Fruit fly (Drosophila melanogaster) whole organism, embryonic: Measurements from ENCODE around the gene CG42366.

Experiments
- Aef1 ChIP-seq: fragments of 200-800 bp; sonication (Bioruptor generic); IDR thresholded peaks from 3 replicates; pipeline ENCODE4 v1.3.6; 2022; ENCODE audit warnings: missing biosample characterization, missing genetic modification characterization
- Antp ChIP-seq: fragments of 200-800 bp; sonication (Bioruptor generic); optimal IDR thresholded peaks from 3 replicates; lab custom pipeline; 2016; ENCODE audit warnings: missing biosample characterization, missing genetic modification characterization
- B-H1 ChIP-seq: fragments of 200-800 bp; sonication (Bioruptor generic); IDR thresholded peaks from 3 replicates; pipeline ENCODE4 v1.3.6; 2022; ENCODE audit warnings: missing biosample characterization, missing genetic modification characterization
- CG10209 ChIP-seq: fragments of 200-800 bp; sonication (Bioruptor generic); optimal IDR thresholded peaks from 3 replicates; lab custom pipeline; 2017; ENCODE audit warnings: missing biosample characterization, mild to moderate bottlenecking, missing genetic modification characterization, missing genetic modification reagents
- CG11696 ChIP-seq: fragments of 200-800 bp; sonication (Bioruptor generic); IDR thresholded peaks from 2 replicates; pipeline ENCODE4 v1.3.6; 2022; ENCODE audit warnings: missing biosample characterization, missing genetic modification characterization
- CG12769 ChIP-seq: fragments of 200-800 bp; sonication (Bioruptor generic); optimal IDR thresholded peaks from 2 replicates; lab custom pipeline; 2019; ENCODE audit warnings: missing biosample characterization, mild to moderate bottlenecking, missing genetic modification characterization, moderate library complexity
- CG14050 ChIP-seq: fragments of 200-800 bp; sonication (Bioruptor generic); IDR thresholded peaks from 3 replicates; pipeline ENCODE4 v1.3.6; 2022; ENCODE audit warnings: missing biosample characterization, missing genetic modification characterization
- CG16863 ChIP-seq: fragments of 200-800 bp; sonication (Bioruptor generic); optimal IDR thresholded peaks from 3 replicates; lab custom pipeline; 2016; ENCODE audit warnings: missing biosample characterization, missing genetic modification characterization
- CG17361 ChIP-seq: fragments of 200-800 bp; sonication (Bioruptor generic); IDR thresholded peaks from 3 replicates; pipeline ENCODE4 v1.3.6; 2022; ENCODE audit warnings: missing biosample characterization, missing genetic modification characterization
- CG2199 ChIP-seq: fragments of 200-800 bp; sonication (Bioruptor generic); IDR thresholded peaks from 3 replicates; pipeline ENCODE4 v1.3.6; 2022; ENCODE audit warnings: missing biosample characterization, missing genetic modification characterization
- CG30020 ChIP-seq: fragments of 200-800 bp; optimal IDR thresholded peaks from 2 replicates; lab custom pipeline; 2019; ENCODE audit warnings: missing biosample characterization, mild to moderate bottlenecking, missing genetic modification characterization, moderate library complexity
- CG3995 ChIP-seq: fragments of 200-800 bp; sonication (Bioruptor generic); optimal IDR thresholded peaks from 3 replicates; lab custom pipeline; 2016; ENCODE audit warnings: missing biosample characterization, missing genetic modification characterization
- CG43689 ChIP-seq: fragments of 200-800 bp; sonication (Bioruptor generic); IDR thresholded peaks from 2 replicates; pipeline ENCODE4 v1.3.6; 2022; ENCODE audit warnings: missing biosample characterization, missing genetic modification characterization
- CG5180 ChIP-seq: fragments of 200-800 bp; sonication (Bioruptor generic); optimal IDR thresholded peaks from 3 replicates; lab custom pipeline; 2017; ENCODE audit warnings: missing biosample characterization, missing genetic modification characterization, mild to moderate bottlenecking, moderate library complexity, missing genetic modification reagents
- CG6813 ChIP-seq: fragments of 200-800 bp; sonication (Bioruptor generic); optimal IDR thresholded peaks from 2 replicates; lab custom pipeline; 2017; ENCODE audit warnings: missing biosample characterization, missing genetic modification characterization, mild to moderate bottlenecking, moderate library complexity, missing genetic modification reagents
- CG6854 ChIP-seq: fragments of 200-800 bp; sonication (Bioruptor generic); optimal IDR thresholded peaks from 3 replicates; lab custom pipeline; 2017; ENCODE audit warnings: missing biosample characterization, mild to moderate bottlenecking, missing genetic modification characterization
- CG7271 ChIP-seq: fragments of 200-800 bp; sonication (Bioruptor generic); optimal IDR thresholded peaks from 2 replicates; lab custom pipeline; 2018; ENCODE audit warnings: missing biosample characterization, mild to moderate bottlenecking, missing genetic modification characterization, moderate library complexity
- CG7839 ChIP-seq: fragments of 200-800 bp; sonication (Bioruptor generic); optimal IDR thresholded peaks from 3 replicates; lab custom pipeline; 2018; ENCODE audit warnings: missing biosample characterization, mild to moderate bottlenecking, missing genetic modification characterization, moderate library complexity
- CG8281 ChIP-seq: fragments of 200-800 bp; sonication (Bioruptor generic); optimal IDR thresholded peaks from 2 replicates; lab custom pipeline; 2018; ENCODE audit warnings: missing biosample characterization, mild to moderate bottlenecking, missing genetic modification characterization, moderate library complexity
- CG8478 ChIP-seq: fragments of >200 bp; optimal IDR thresholded peaks from 2 replicates; lab custom pipeline; 2018
- CG8765 ChIP-seq: fragments of 200-800 bp; sonication (Bioruptor generic); IDR thresholded peaks from 2 replicates; pipeline ENCODE4 v1.3.6; 2022; ENCODE audit warnings: missing biosample characterization, missing genetic modification characterization
- CG9437 ChIP-seq: fragments of 200-800 bp; sonication (Bioruptor generic); optimal IDR thresholded peaks from 2 replicates; lab custom pipeline; 2018; ENCODE audit warnings: missing biosample characterization, mild to moderate bottlenecking, missing genetic modification characterization
- CG9817 ChIP-seq: fragments of 200-800 bp; sonication (Bioruptor generic); optimal IDR thresholded peaks from 2 replicates; lab custom pipeline; 2018; ENCODE audit warnings: missing biosample characterization, mild to moderate bottlenecking, missing genetic modification characterization, moderate library complexity
- CG9932 ChIP-seq: fragments of 200-800 bp; sonication (Bioruptor generic); IDR thresholded peaks from 2 replicates; pipeline ENCODE4 v1.3.6; 2022; ENCODE audit warnings: missing biosample characterization, missing genetic modification characterization
- CrebB ChIP-seq: fragments of 200-800 bp; sonication (Bioruptor generic); optimal IDR thresholded peaks from 3 replicates; lab custom pipeline; 2018; ENCODE audit warnings: missing biosample characterization, mild to moderate bottlenecking, missing genetic modification characterization
- Dfd ChIP-seq, 2 experiments: fragments of >200 bp; optimal IDR thresholded peaks; 2 replicates each; lab custom pipeline; 2017; ENCODE audit warnings: missing biosample characterization in 2 of 2, missing genetic modification characterization in 2 of 2
- Dip2 ChIP-seq: fragments of 200-800 bp; sonication (Bioruptor generic); IDR thresholded peaks from 2 replicates; pipeline ENCODE4 v1.3.6; 2022; ENCODE audit warnings: missing biosample characterization, missing genetic modification characterization
- Dll ChIP-seq: fragments of 200-800 bp; sonication (Bioruptor generic); IDR thresholded peaks from 4 replicates; pipeline ENCODE4 v1.3.6; 2022; ENCODE audit warnings: missing biosample characterization, missing genetic modification characterization; ENCODE audit not compliant: partially characterized antibody
- Doc3 ChIP-seq: fragments of 200-800 bp; sonication (Bioruptor generic); IDR thresholded peaks from 3 replicates; pipeline ENCODE4 v1.3.6; 2022; ENCODE audit warnings: missing biosample characterization, missing genetic modification characterization; ENCODE audit not compliant: partially characterized antibody
- Dp ChIP-seq: fragments of 200-800 bp; sonication (Bioruptor generic); optimal IDR thresholded peaks from 2 replicates; lab custom pipeline; 2018; ENCODE audit warnings: missing biosample characterization, mild to moderate bottlenecking, missing genetic modification characterization, moderate library complexity
- MBD-R2 ChIP-seq: fragments of 200-800 bp; sonication (Bioruptor generic); IDR thresholded peaks from 2 replicates; pipeline ENCODE4 v1.3.6; 2022; ENCODE audit warnings: missing biosample characterization, missing genetic modification characterization
- Med ChIP-seq: fragments of 200-800 bp; sonication (Bioruptor generic); peaks from one replicate; lab custom pipeline; 2016; ENCODE audit warnings: missing biosample characterization, missing genetic modification characterization, mild to moderate bottlenecking, inconsistent platforms, moderate library complexity
- Meics ChIP-seq: fragments of 200-800 bp; sonication (Bioruptor generic); optimal IDR thresholded peaks from 2 replicates; lab custom pipeline; 2017; ENCODE audit warnings: missing biosample characterization, mild to moderate bottlenecking, missing genetic modification characterization
- Side ChIP-seq: fragments of 200-800 bp; sonication (Bioruptor generic); optimal IDR thresholded peaks from 2 replicates; lab custom pipeline; 2016; ENCODE audit warnings: missing biosample characterization, missing genetic modification characterization
- ab ChIP-seq: fragments of 200-800 bp; sonication (Bioruptor generic); optimal IDR thresholded peaks from 2 replicates; lab custom pipeline; 2016; ENCODE audit warnings: missing biosample characterization, missing genetic modification characterization
- az2 ChIP-seq: fragments of 200-800 bp; sonication (Bioruptor generic); optimal IDR thresholded peaks from 3 replicates; lab custom pipeline; 2016; ENCODE audit warnings: missing biosample characterization, missing genetic modification characterization
- corto ChIP-seq: fragments of 200-800 bp; sonication (Bioruptor generic); optimal IDR thresholded peaks from 2 replicates; lab custom pipeline; 2016; ENCODE audit warnings: missing biosample characterization, mild to moderate bottlenecking, missing genetic modification characterization, moderate library complexity
- dmrt11E ChIP-seq: fragments of 200-800 bp; sonication (Bioruptor generic); optimal IDR thresholded peaks from 3 replicates; lab custom pipeline; 2018; ENCODE audit warnings: missing biosample characterization, mild to moderate bottlenecking, missing genetic modification characterization, moderate library complexity
- ewg ChIP-seq: fragments of 200-800 bp; sonication (Bioruptor generic); optimal IDR thresholded peaks from 3 replicates; lab custom pipeline; 2017; ENCODE audit warnings: mild to moderate bottlenecking, missing biosample characterization, missing genetic modification reagents, missing genetic modification characterization
- grau ChIP-seq: fragments of 200-800 bp; optimal IDR thresholded peaks from 3 replicates; lab custom pipeline; 2019; ENCODE audit warnings: missing biosample characterization, mild to moderate bottlenecking, missing genetic modification characterization, moderate library complexity
- hth ChIP-seq: fragments of >200 bp; optimal IDR thresholded peaks from 2 replicates; lab custom pipeline; 2017; ENCODE audit warnings: inconsistent platforms
- kay ChIP-seq: fragments of 200-800 bp; sonication (Bioruptor generic); optimal IDR thresholded peaks from 2 replicates; lab custom pipeline; 2016; ENCODE audit warnings: missing biosample characterization, missing genetic modification characterization
- lbe ChIP-seq: fragments of 200-800 bp; sonication (Bioruptor generic); optimal IDR thresholded peaks from 2 replicates; lab custom pipeline; 2016; ENCODE audit warnings: missing biosample characterization, mild to moderate bottlenecking, missing genetic modification characterization
- nerfin-2 ChIP-seq: fragments of 200-800 bp; sonication (Bioruptor generic); IDR thresholded peaks from 2 replicates; pipeline ENCODE4 v1.3.6; 2022; ENCODE audit warnings: missing biosample characterization, missing genetic modification characterization; ENCODE audit not compliant: partially characterized antibody
- peb ChIP-seq: fragments of 200-800 bp; sonication (Bioruptor generic); IDR thresholded peaks from 2 replicates; pipeline ENCODE4 v1.3.6; 2022; ENCODE audit warnings: missing biosample characterization, missing genetic modification characterization
- pfk ChIP-seq: fragments of 200-800 bp; sonication (Bioruptor generic); optimal IDR thresholded peaks from 2 replicates; lab custom pipeline; 2018; ENCODE audit warnings: missing biosample characterization, mild to moderate bottlenecking, missing genetic modification characterization, moderate library complexity
- pros ChIP-seq: fragments of 200-800 bp; sonication (Bioruptor generic); optimal IDR thresholded peaks from 3 replicates; lab custom pipeline; 2019; ENCODE audit warnings: missing biosample characterization, mild to moderate bottlenecking, missing genetic modification characterization, moderate library complexity
- toy ChIP-seq: fragments of 200-800 bp; sonication (Bioruptor generic); IDR thresholded peaks from 2 replicates; pipeline ENCODE4 v1.3.6; 2022; ENCODE audit warnings: missing biosample characterization, missing genetic modification characterization
- zfh1 ChIP-seq: fragments of 200-800 bp; sonication (Bioruptor generic); IDR thresholded peaks from 3 replicates; pipeline ENCODE4 v1.3.6; 2022; ENCODE audit warnings: missing biosample characterization, missing genetic modification characterization

The CG42366 gene

DNA sequence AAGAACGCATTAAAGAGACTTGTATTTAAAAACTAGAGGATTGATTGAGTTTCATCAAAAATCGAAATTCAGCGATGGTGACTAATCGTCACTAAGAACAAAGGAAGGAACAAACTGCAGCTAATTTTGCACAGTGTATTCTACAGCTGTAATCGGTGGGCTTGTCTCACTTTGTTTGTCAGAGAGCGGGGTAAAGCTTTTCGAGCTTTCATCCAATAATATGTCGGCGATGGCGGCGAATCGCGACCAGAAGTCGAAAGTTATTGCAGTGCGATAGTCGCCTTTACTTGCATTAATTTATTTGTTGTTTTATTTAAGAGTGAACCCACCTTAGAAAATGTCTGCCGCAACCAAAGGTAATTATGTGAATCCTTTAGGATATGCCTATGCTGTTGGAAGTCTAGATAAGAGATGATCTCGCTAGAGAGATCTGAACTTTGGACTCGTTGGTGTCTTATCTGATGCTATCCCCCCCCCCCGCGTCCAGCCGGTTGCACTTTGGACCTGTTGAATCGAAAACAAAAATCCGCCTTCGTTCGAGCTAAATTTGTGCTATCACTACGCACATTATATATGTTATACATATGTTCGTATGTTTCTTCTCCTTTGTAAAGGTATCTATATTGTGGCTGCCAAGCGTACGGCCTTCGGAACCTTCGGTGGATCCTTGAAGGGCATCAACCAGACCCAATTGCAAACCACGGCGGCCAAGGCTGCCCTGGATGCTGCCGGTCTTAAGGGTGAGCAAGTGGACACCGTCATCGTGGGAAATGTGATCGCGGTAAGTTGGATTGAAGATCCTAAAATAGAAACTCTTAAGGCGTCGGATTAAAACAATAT, 9.7 kb upstream of the CG42366 start, which contains the start of gene yip2 (continued):
- TF ChIP-seq az2 (GFP tag; lab: Kevin White, UChicago) = peak; percentile 53
- TF ChIP-seq Aef1 = 0 out of 3 replicates have a peak, but pooled peaks have one; percentile 11
- peak; percentile 55 for TF ChIP-seq CG7839 (tag; lab: Kevin White, UChicago)
- TF ChIP-seq kay = peak; percentile 74
- TF ChIP-seq CG9437 (GFP tag; lab: Kevin White, UChicago) = no peak
- peak; percentile 29 for TF ChIP-seq CG5180 (GFP tag; lab: Kevin White, UChicago)
- TF ChIP-seq CrebB = peak; percentile 68
- peak; percentile 14 for TF ChIP-seq CG3995 (GFP tag; lab: Kevin White, UChicago)
- TF ChIP-seq grau (tag; lab: Kevin White, UChicago) = peak; percentile 70
- no peak for TF ChIP-seq toy (GFP tag; lab: Robert Waterston, UW)
- TF ChIP-seq CG8765 = no peak
- TF ChIP-seq nerfin-2 = no peak
- TF ChIP-seq Dp (GFP tag; lab: Kevin White, UChicago) = no peak
- TF ChIP-seq Dll (GFP tag; lab: Robert Waterston, UW) = 0 out of 4 replicates have a peak, but pooled peaks have one; percentile 33
- peak; percentile 72 for TF ChIP-seq zfh1 (GFP tag; lab: Robert Waterston, UW)
- peak; percentile 39 for TF ChIP-seq CG9817 (tag; lab: Kevin White, UChicago)
- TF ChIP-seq hth (lab: Kevin White, UChicago) = no peak
- TF ChIP-seq CG17361 (GFP tag; lab: Robert Waterston, UW) = peak; percentile 34; the same call in 2 of the 3 replicates
- peak; percentile 51 for TF ChIP-seq CG10209 (GFP tag; lab: Kevin White, UChicago)
- TF ChIP-seq CG6813 (GFP tag; lab: Kevin White, UChicago) = peak; percentile 60
- peak; percentile 57 for TF ChIP-seq CG6854 (GFP tag; lab: Kevin White, UChicago)
- no peak for TF ChIP-seq CG30020 (tag; lab: Kevin White, UChicago)
- TF ChIP-seq ab (GFP tag; lab: Kevin White, UChicago) = no peak
- TF ChIP-seq CG9932 (GFP tag; lab: Robert Waterston, UW) = peak; percentile 71
- no peak; the same call in 2 of the 3 replicates for TF ChIP-seq B-H1 (GFP tag; lab: Robert Waterston, UW)
- peak; percentile 36 for TF ChIP-seq pfk (GFP tag; lab: Kevin White, UChicago)
- peak; percentile 22 for TF ChIP-seq corto (GFP tag; lab: Kevin White, UChicago)
- peak; percentile 94 for TF ChIP-seq Med (GFP tag; lab: Kevin White, UChicago)
- TF ChIP-seq CG8281 = no peak
- TF ChIP-seq Dip2 = no peak
- peak; percentile 58 for TF ChIP-seq CG16863
- peak; percentile 32; the same call in 1 of the 2 replicates for TF ChIP-seq MBD-R2
- TF ChIP-seq CG43689 (GFP tag; lab: Robert Waterston, UW) = no peak
- no peak; the same call in 1 of the 2 replicates for TF ChIP-seq peb (GFP tag; lab: Robert Waterston, UW)
- peak; percentile 75 for TF ChIP-seq lbe
- TF ChIP-seq Side = peak; percentile 30
- TF ChIP-seq CG14050 (GFP tag; lab: Robert Waterston, UW) = peak; percentile 47; the same call in 1 of the 3 replicates
- TF ChIP-seq CG12769 = peak; percentile 74
- TF ChIP-seq pros (GFP tag; lab: Kevin White, UChicago) = no peak
- no peak for TF ChIP-seq dmrt11E
- no peak for TF ChIP-seq CG8478 (lab: Kevin White, UChicago)
- peak; percentile 55 for TF ChIP-seq Antp
- TF ChIP-seq Dfd (GFP tag; optimal IDR thresholded peaks at IDR 0.05; lab: Kevin White, UChicago) = no peak
- TF ChIP-seq CG2199 (GFP tag; lab: Robert Waterston, UW) = no peak
- TF ChIP-seq CG7271 (tag; lab: Kevin White, UChicago) = no peak
- TF ChIP-seq Meics (GFP tag; lab: Kevin White, UChicago) = peak; percentile 70
- TF ChIP-seq Doc3 (GFP tag; lab: Robert Waterston, UW) = no peak
- no peak for TF ChIP-seq ewg (GFP tag; lab: Kevin White, UChicago)
- TF ChIP-seq CG11696 = peak; percentile 32; the same call in 1 of the 2 replicates
